Worm (Caenorhabditis elegans): ENCODE measurements around the gene sftd-3.

Gene sftd-3

ce11 chrII:8992780-8993179, 28.8 kb upstream of the sftd-3 start, which contains the start of gene ooc-5:
ooc-5 (plus strand) TSS chrII:8993160.
- TF ChIP-seq F16B12.6 (tag; optimal IDR thresholded peaks at IDR 0.05) (peak; percentile 74), lsy-2 (tag; optimal IDR thresholded peaks at IDR 0.05) (peak; percentile 84 to 97), ama-1 (optimal IDR thresholded peaks at IDR 0.05) (no peak), C16A3.4 (tag; optimal IDR thresholded peaks at IDR 0.05) (no peak), efl-1 (optimal IDR thresholded peaks at IDR 0.05) (peak in 1 of 2 experiments; percentile 5), efl-1 (GFP tag; optimal IDR thresholded peaks at IDR 0.05 in 1 of 2) (peak in 1 of 2 experiments; percentile 8), mep-1 (tag; optimal IDR thresholded peaks at IDR 0.05) (peak; percentile 28), skn-1 (tag; optimal IDR thresholded peaks at IDR 0.05) (peak; percentile 1), dpl-1 (GFP tag; optimal IDR thresholded peaks at IDR 0.05) (peak in 2 of 3 experiments; percentile 8 to 41), elt-3 (tag; optimal IDR thresholded peaks at IDR 0.05) (no peak), nhr-76 (tag; optimal IDR thresholded peaks at IDR 0.05) (no peak)

ce11 chrII:8991602-8992001, 27.7 kb upstream of the sftd-3 start:
- TF ChIP-seq blmp-1 (tag; optimal IDR thresholded peaks at IDR 0.05) (no peak), efl-1 (optimal IDR thresholded peaks at IDR 0.05) (no peak), efl-1 (GFP tag; optimal IDR thresholded peaks at IDR 0.05 in 1 of 2) (peak in 1 of 2 experiments; percentile 49), lin-35 (GFP tag; optimal IDR thresholded peaks at IDR 0.05) (peak in 1 of 2 experiments; percentile 31)

- peak; percentile 1 for TF ChIP-seq hpl-2 (GFP tag; optimal IDR thresholded peaks at IDR 0.05)
- TF ChIP-seq lin-35 (GFP tag; optimal IDR thresholded peaks at IDR 0.05) = peak in 1 of 2 experiments; percentile 20
- TF ChIP-seq sptf-1 (tag; optimal IDR thresholded peaks at IDR 0.05) = no peak
- TF ChIP-seq unc-30 (tag; optimal IDR thresholded peaks at IDR 0.05) = no peak
- TF ChIP-seq elt-2 (tag; optimal IDR thresholded peaks at IDR 0.05) = peak; percentile 19
- TF ChIP-seq mdl-1 (tag; optimal IDR thresholded peaks at IDR 0.05) = no peak
- TF ChIP-seq hlh-17 (GFP tag; optimal IDR thresholded peaks at IDR 0.05; ENCODE audit: borderline replicate concordance) = no peak
Measured at ce11 chrII:8990267-8990666, 26.3 kb upstream of the sftd-3 start.

ce11 chrII:8989444-8989843, 25.5 kb upstream of the sftd-3 start, which contains the start of gene C18E9.9:
C18E9.9 (minus strand) TSS chrII:8989544.
- no peak for TF ChIP-seq lin-35 (GFP tag; optimal IDR thresholded peaks at IDR 0.05)
- no peak for TF ChIP-seq Y116A8C.19 (tag; optimal IDR thresholded peaks at IDR 0.05; ENCODE audit: borderline replicate concordance)
- no peak for TF ChIP-seq vab-15 (tag; optimal IDR thresholded peaks at IDR 0.05)
- no peak for TF ChIP-seq nhr-28 (tag; optimal IDR thresholded peaks at IDR 0.05)
- TF ChIP-seq nhr-237 (tag; optimal IDR thresholded peaks at IDR 0.05) = no peak
- TF ChIP-seq aly-2 (tag; optimal IDR thresholded peaks at IDR 0.05) = no peak
- no peak for TF ChIP-seq lin-39 (tag; optimal IDR thresholded peaks at IDR 0.05)
- TF ChIP-seq fkh-10 (GFP tag; optimal IDR thresholded peaks at IDR 0.05) = no peak

ce11 chrII:8987962-8988361, 24.0 kb upstream of the sftd-3 start, which contains the start of gene C18E9.8:
C18E9.8 (minus strand) TSS chrII:8988062.
- TF ChIP-seq lin-35 (GFP tag; optimal IDR thresholded peaks at IDR 0.05) (peak in 1 of 2 experiments; percentile 9), ceh-88 (GFP tag; IDR thresholded peaks at IDR 0.05) (no peak), zip-4 (GFP tag; optimal IDR thresholded peaks at IDR 0.05) (no peak), ama-1 (optimal IDR thresholded peaks at IDR 0.05) (peak; percentile 32), fkh-10 (GFP tag; optimal IDR thresholded peaks at IDR 0.05) (no peak), aly-2 (tag; optimal IDR thresholded peaks at IDR 0.05) (no peak), aha-1 (tag; optimal IDR thresholded peaks at IDR 0.05) (no peak), blmp-1 (tag; optimal IDR thresholded peaks at IDR 0.05) (no peak)

- TF ChIP-seq mdl-1 (tag; optimal IDR thresholded peaks at IDR 0.05) = no peak
Measured at ce11 chrII:8982683-8983082, 18.7 kb upstream of the sftd-3 start, which contains the start of gene C18E9.7. C18E9.7 (minus strand) TSS chrII:8982783.

- peak; percentile 31 for TF ChIP-seq nhr-71 (tag; optimal IDR thresholded peaks at IDR 0.05)
- TF ChIP-seq C16A3.4 (tag; optimal IDR thresholded peaks at IDR 0.05) = no peak
- TF ChIP-seq xbp-1 (tag; optimal IDR thresholded peaks at IDR 0.05) = no peak
- TF ChIP-seq lin-35 (GFP tag; optimal IDR thresholded peaks at IDR 0.05) = peak in 1 of 2 experiments; percentile 55
- peak; percentile 34 to 51 for TF ChIP-seq lsy-2 (tag; optimal IDR thresholded peaks at IDR 0.05)
- TF ChIP-seq aly-2 (tag; optimal IDR thresholded peaks at IDR 0.05) = no peak
- no peak for TF ChIP-seq pax-3 (tag; optimal IDR thresholded peaks at IDR 0.05)
- TF ChIP-seq efl-1 (optimal IDR thresholded peaks at IDR 0.05) = peak; percentile 49 to 51
- peak; percentile 55 to 93 for TF ChIP-seq efl-1 (GFP tag; optimal IDR thresholded peaks at IDR 0.05 in 1 of 2)
- TF ChIP-seq dpl-1 (GFP tag; optimal IDR thresholded peaks at IDR 0.05) = peak; percentile 27 to 59 (median 48)
- TF ChIP-seq mdl-1 (tag; optimal IDR thresholded peaks at IDR 0.05) = no peak
- peak; percentile 5 for TF ChIP-seq skn-1 (tag; optimal IDR thresholded peaks at IDR 0.05)
- TF ChIP-seq ztf-4 (tag; optimal IDR thresholded peaks at IDR 0.05) = no peak
- TF ChIP-seq nhr-20 (tag; optimal IDR thresholded peaks at IDR 0.05) = peak; percentile 3
- TF ChIP-seq mep-1 (tag; optimal IDR thresholded peaks at IDR 0.05) = peak; percentile 40
- TF ChIP-seq lin-14 (GFP tag; optimal IDR thresholded peaks at IDR 0.05) = no peak
- TF ChIP-seq unc-30 (tag; optimal IDR thresholded peaks at IDR 0.05) = no peak
- TF ChIP-seq swsn-7 (tag; optimal IDR thresholded peaks at IDR 0.05) = peak; percentile 13
- peak; percentile 12 for TF ChIP-seq blmp-1 (tag; optimal IDR thresholded peaks at IDR 0.05)
Measured at ce11 chrII:8973516-8974043, 9.6 kb upstream of the sftd-3 start, which contains the start of gene tomm-40. tomm-40 (minus strand) TSS chrII:8973566.

Measured in whole organism, L1 larva.